Worm (Caenorhabditis elegans): ENCODE data around the gene best-15.

The best-15 gene

ce11 chrIV:10852403-10852802 is 20.4 kb upstream of the best-15 start:
- TF ChIP-seq fkh-10 (GFP tag; optimal IDR thresholded peaks at IDR 0.05) (no peak), Y22D7AL.16 (tag; optimal IDR thresholded peaks at IDR 0.05) (no peak), ceh-30 (tag; optimal IDR thresholded peaks at IDR 0.05) (no peak), ceh-19 (GFP tag; optimal IDR thresholded peaks at IDR 0.05) (no peak), unc-3 (GFP tag; conservative IDR thresholded peaks at IDR 0.05) (no peak), unc-3 (tag; optimal IDR thresholded peaks at IDR 0.05) (no peak), zip-5 (tag; optimal IDR thresholded peaks at IDR 0.05) (no peak), pros-1 (tag; optimal IDR thresholded peaks at IDR 0.05) (no peak), ama-1 (optimal IDR thresholded peaks at IDR 0.05) (no peak), hlh-15 (tag; optimal IDR thresholded peaks at IDR 0.05) (no peak), npax-4 (tag; optimal IDR thresholded peaks at IDR 0.05) (no peak), dmd-4 (tag; optimal IDR thresholded peaks at IDR 0.05; ENCODE audit: borderline replicate concordance) (no peak), nfya-1 (tag; optimal IDR thresholded peaks at IDR 0.05) (no peak), nhr-232 (tag; optimal IDR thresholded peaks at IDR 0.05) (no peak)

ce11 chrIV:10851833-10852232 is 19.8 kb upstream of the best-15 start, which contains the start of gene T11G6.4:
Gene T11G6.4 (minus strand): TSS chrIV:10851933.
- TF ChIP-seq ceh-24 (tag; optimal IDR thresholded peaks at IDR 0.05) (no peak), nfya-1 (tag; optimal IDR thresholded peaks at IDR 0.05) (no peak), Y22D7AL.16 (tag; optimal IDR thresholded peaks at IDR 0.05) (no peak), npax-4 (tag; optimal IDR thresholded peaks at IDR 0.05) (no peak), lim-6 (tag; optimal IDR thresholded peaks at IDR 0.05) (no peak), ceh-22 (tag; optimal IDR thresholded peaks at IDR 0.05) (no peak), ceh-9 (tag; optimal IDR thresholded peaks at IDR 0.05) (no peak), ceh-31 (tag; optimal IDR thresholded peaks at IDR 0.05) (no peak), dmd-4 (tag; optimal IDR thresholded peaks at IDR 0.05; ENCODE audit: borderline replicate concordance) (no peak), ceh-45 (GFP tag; IDR thresholded peaks at IDR 0.05) (no peak), ceh-34 (tag; optimal IDR thresholded peaks at IDR 0.05) (no peak), hlh-30 (tag; optimal IDR thresholded peaks at IDR 0.05; ENCODE audit: insufficient read depth) (no peak), sox-2 (GFP tag; IDR thresholded peaks at IDR 0.05) (no peak)

- no peak for TF ChIP-seq ceh-22 (tag; optimal IDR thresholded peaks at IDR 0.05)
- no peak for TF ChIP-seq fax-1 (tag; optimal IDR thresholded peaks at IDR 0.05)
- TF ChIP-seq pat-9 (tag; optimal IDR thresholded peaks at IDR 0.05): no peak
- no peak for TF ChIP-seq nhr-232 (tag; optimal IDR thresholded peaks at IDR 0.05)
- TF ChIP-seq zip-5 (tag; optimal IDR thresholded peaks at IDR 0.05): no peak
- no peak for TF ChIP-seq ets-4 (tag; optimal IDR thresholded peaks at IDR 0.05)
- no peak for TF ChIP-seq ceh-31 (tag; optimal IDR thresholded peaks at IDR 0.05)
- no peak for TF ChIP-seq unc-86 (tag; optimal IDR thresholded peaks at IDR 0.05)
- no peak for TF ChIP-seq ceh-19 (GFP tag; optimal IDR thresholded peaks at IDR 0.05)
- TF ChIP-seq ceh-48 (tag; optimal IDR thresholded peaks at IDR 0.05): no peak
- no peak for TF ChIP-seq ttx-3 (tag; optimal IDR thresholded peaks at IDR 0.05)
- TF ChIP-seq tbx-2 (tag; optimal IDR thresholded peaks at IDR 0.05): no peak
- TF ChIP-seq T23F11.4 (GFP tag; optimal IDR thresholded peaks at IDR 0.05): no peak
These were observed 19.1 kb upstream of the best-15 start for ce11 chrIV:10851136-10851535.

DNA sequence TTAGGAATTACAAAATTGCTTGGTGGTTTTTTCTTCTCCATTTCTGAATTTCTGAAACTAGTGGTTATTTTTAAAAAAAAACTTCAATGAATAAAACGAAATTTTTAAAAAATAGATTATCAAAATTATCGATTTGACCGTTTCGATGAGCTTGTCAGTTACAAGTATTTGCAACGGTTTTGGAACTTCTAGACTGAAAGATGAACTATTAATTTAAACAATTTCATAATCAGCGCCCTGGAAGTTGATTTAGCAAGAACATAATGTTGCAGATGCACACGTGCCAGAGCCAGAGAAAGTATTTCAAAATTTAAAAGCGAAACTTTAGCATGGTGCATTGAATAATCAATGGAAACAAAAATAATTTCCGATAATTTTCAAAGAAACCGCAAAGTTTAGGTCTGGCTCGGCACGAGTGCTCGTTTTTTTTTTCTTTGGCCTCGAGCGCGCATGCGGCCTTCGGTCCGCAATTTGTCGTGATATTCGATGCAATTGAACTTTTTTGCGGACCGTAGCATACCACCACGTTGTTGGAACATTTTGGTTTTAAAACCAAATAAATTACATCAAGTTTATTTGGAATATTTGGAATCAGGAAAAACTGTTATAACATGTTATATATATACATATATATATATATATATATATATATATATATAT is 10.8 kb upstream of the best-15 start, which contains the start of gene T11G6.5:
Gene T11G6.5, minus strand, starts transcription at position 51 of the 660 bp plus-strand sequence.
- TF ChIP-seq tbx-2 (tag; optimal IDR thresholded peaks at IDR 0.05) (no peak), nfya-1 (tag; optimal IDR thresholded peaks at IDR 0.05) (peak; percentile 16)

ce11 chrIV:10842232-10842631 is 10.2 kb upstream of the best-15 start:
- TF ChIP-seq elt-2 (tag; optimal IDR thresholded peaks at IDR 0.05): no peak
- TF ChIP-seq syd-9 (tag; optimal IDR thresholded peaks at IDR 0.05): no peak
- TF ChIP-seq ets-4 (tag; optimal IDR thresholded peaks at IDR 0.05): no peak
- TF ChIP-seq fkh-6 (tag; optimal IDR thresholded peaks at IDR 0.05): no peak
- no peak for TF ChIP-seq hlh-30 (tag; optimal IDR thresholded peaks at IDR 0.05; ENCODE audit: insufficient read depth)
- TF ChIP-seq nfya-1 (tag; optimal IDR thresholded peaks at IDR 0.05): no peak
- no peak for TF ChIP-seq ztf-16 (tag; optimal IDR thresholded peaks at IDR 0.05)
- TF ChIP-seq rnt-1 (tag; optimal IDR thresholded peaks at IDR 0.05): no peak
- TF ChIP-seq K09A11.1 (tag; optimal IDR thresholded peaks at IDR 0.05; ENCODE audit: insufficient read depth): no peak
- no peak for TF ChIP-seq ceh-2 (tag; optimal IDR thresholded peaks at IDR 0.05)
- no peak for TF ChIP-seq nhr-232 (tag; optimal IDR thresholded peaks at IDR 0.05)
- no peak for TF ChIP-seq unc-42 (tag; optimal IDR thresholded peaks at IDR 0.05)
- TF ChIP-seq mec-3 (tag; optimal IDR thresholded peaks at IDR 0.05; ENCODE audit: borderline replicate concordance): no peak
- no peak for TF ChIP-seq pha-2 (tag; optimal IDR thresholded peaks at IDR 0.05)
- TF ChIP-seq ref-2 (tag; optimal IDR thresholded peaks at IDR 0.05): no peak

Measured in whole organism, late embryonic.